Worm (Caenorhabditis elegans) whole organism, late embryonic: ENCODE results near the gene Y27F2A.10.

Experiments
- pqm-1 ChIP-seq: sonication (generic microtip); optimal IDR thresholded peaks from 2 replicates; lab custom pipeline; 2016; ENCODE audit warnings: missing genetic modification characterization, missing compliant biosample characterization
- rnt-1 ChIP-seq: sonication (generic microtip); optimal IDR thresholded peaks from 2 replicates; lab custom pipeline; 2016; ENCODE audit warnings: missing genetic modification characterization, missing compliant biosample characterization
- sox-4 ChIP-seq: sonication (generic microtip); optimal IDR thresholded peaks from 2 replicates; lab custom pipeline; 2017; ENCODE audit warnings: mild to moderate bottlenecking, missing genetic modification characterization, inconsistent platforms, missing compliant biosample characterization

DNA sequence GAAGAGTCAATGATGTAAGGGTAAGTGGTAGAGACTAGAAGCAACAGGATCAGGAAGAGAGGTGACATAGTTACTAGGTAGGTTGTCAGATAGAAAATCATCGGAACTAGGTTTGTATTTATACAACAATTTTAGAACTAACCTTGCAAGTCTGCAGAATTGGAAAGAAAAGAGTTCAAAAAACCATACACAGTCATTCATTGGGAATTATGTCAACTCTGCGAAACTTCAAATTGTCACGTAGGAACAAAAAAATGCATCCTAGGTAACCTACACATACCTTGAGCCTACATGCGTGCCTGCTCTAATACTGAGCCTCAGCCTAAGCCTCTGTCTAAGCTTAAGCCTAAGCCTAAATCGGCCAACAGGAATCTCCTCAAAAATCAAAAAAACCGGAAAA is 45.7 kb downstream of the Y27F2A.10 start, which contains the start of gene ins-19:
- TF ChIP-seq rnt-1 (tag; lab: Kevin White, UChicago) (no peak), pqm-1 (no peak), sox-4 (tag; lab: Kevin White, UChicago) (no peak)
